Worm (Caenorhabditis elegans): ENCODE measurements around the gene C02F4.4.

C02F4.4 gene

ce11 chrIV:10499948-10500356, 15.1 kb downstream of the C02F4.4 start (continued):
- TF ChIP-seq skn-1 (tag; optimal IDR thresholded peaks at IDR 0.05) (no peak), lin-39 (tag; optimal IDR thresholded peaks at IDR 0.05) (no peak), ZK546.5 (tag; optimal IDR thresholded peaks at IDR 0.05) (no peak), nhr-12 (tag; optimal IDR thresholded peaks at IDR 0.05) (no peak), mdl-1 (tag; optimal IDR thresholded peaks at IDR 0.05) (peak in 1 of 2 experiments; percentile 38), zag-1 (tag; optimal IDR thresholded peaks at IDR 0.05) (peak; percentile 81)

ce11 chrIV:10498401-10498800, 16.6 kb downstream of the C02F4.4 start:
- no peak for TF ChIP-seq nhr-11 (tag; optimal IDR thresholded peaks at IDR 0.05)
- no peak for TF ChIP-seq nhr-237 (tag; optimal IDR thresholded peaks at IDR 0.05)
- no peak for TF ChIP-seq gmeb-1 (tag; optimal IDR thresholded peaks at IDR 0.05)
- no peak for TF ChIP-seq lin-13 (GFP tag; optimal IDR thresholded peaks at IDR 0.05)
- TF ChIP-seq nhr-21 (tag; optimal IDR thresholded peaks at IDR 0.05), result no peak
- TF ChIP-seq peb-1 (tag; optimal IDR thresholded peaks at IDR 0.05), result no peak

- no peak for TF ChIP-seq ztf-1 (GFP tag; conservative IDR thresholded peaks at IDR 0.05)
- TF ChIP-seq lin-13 (GFP tag; optimal IDR thresholded peaks at IDR 0.05), result no peak
- TF ChIP-seq ZK546.5 (tag; optimal IDR thresholded peaks at IDR 0.05), result no peak
- TF ChIP-seq peb-1 (tag; optimal IDR thresholded peaks at IDR 0.05), result no peak
Measured at ce11 chrIV:10489409-10489808, 25.6 kb downstream of the C02F4.4 start.

- peak; percentile 64 for TF ChIP-seq crh-2 (tag; optimal IDR thresholded peaks at IDR 0.05)
- TF ChIP-seq egl-27 (tag; optimal IDR thresholded peaks at IDR 0.05), result peak; percentile 57
- no peak for TF ChIP-seq ztf-1 (GFP tag; conservative IDR thresholded peaks at IDR 0.05)
- peak; percentile 46 for TF ChIP-seq nhr-129 (tag; optimal IDR thresholded peaks at IDR 0.05)
- TF ChIP-seq lin-13 (GFP tag; optimal IDR thresholded peaks at IDR 0.05), result peak; percentile 62
- peak; percentile 92 for TF ChIP-seq fos-1 (tag; optimal IDR thresholded peaks at IDR 0.05)
- no peak for TF ChIP-seq elt-3 (tag; optimal IDR thresholded peaks at IDR 0.05)
- TF ChIP-seq unc-55 (GFP tag; optimal IDR thresholded peaks at IDR 0.05), result peak; percentile 72
- no peak for TF ChIP-seq nhr-77 (tag; optimal IDR thresholded peaks at IDR 0.05)
- TF ChIP-seq mbf-1 (tag; optimal IDR thresholded peaks at IDR 0.05), result no peak
- TF ChIP-seq mab-5 (tag; optimal IDR thresholded peaks at IDR 0.05), result no peak
- no peak for TF ChIP-seq skn-1 (tag; optimal IDR thresholded peaks at IDR 0.05)
- peak; percentile 71 for TF ChIP-seq sem-4 (tag; optimal IDR thresholded peaks at IDR 0.05)
- peak; percentile 26 for TF ChIP-seq lin-11 (tag; optimal IDR thresholded peaks at IDR 0.05)
- TF ChIP-seq nhr-237 (tag; optimal IDR thresholded peaks at IDR 0.05), result no peak
- no peak for TF ChIP-seq ZK546.5 (tag; optimal IDR thresholded peaks at IDR 0.05)
- TF ChIP-seq nhr-6 (tag; optimal IDR thresholded peaks at IDR 0.05), result peak; percentile 63
- TF ChIP-seq blmp-1 (tag; optimal IDR thresholded peaks at IDR 0.05; ENCODE audit: insufficient read depth), result peak; percentile 7
- TF ChIP-seq elt-1 (tag; optimal IDR thresholded peaks at IDR 0.05), result no peak
- TF ChIP-seq aly-2 (tag; optimal IDR thresholded peaks at IDR 0.05), result no peak
- TF ChIP-seq gmeb-1 (tag; optimal IDR thresholded peaks at IDR 0.05), result peak; percentile 84
- no peak for TF ChIP-seq ama-1 (optimal IDR thresholded peaks at IDR 0.05)
- peak; percentile 10 for TF ChIP-seq snpc-4 (tag; optimal IDR thresholded peaks at IDR 0.05)
- TF ChIP-seq nhr-23 (tag; optimal IDR thresholded peaks at IDR 0.05), result no peak
- no peak for TF ChIP-seq R02D3.7 (tag; optimal IDR thresholded peaks at IDR 0.05)
- peak; percentile 59 for TF ChIP-seq nhr-21 (tag; optimal IDR thresholded peaks at IDR 0.05)
- TF ChIP-seq alr-1 (tag; optimal IDR thresholded peaks at IDR 0.05), result no peak
- no peak for TF ChIP-seq peb-1 (tag; optimal IDR thresholded peaks at IDR 0.05)
- no peak for TF ChIP-seq nhr-25 (tag; optimal IDR thresholded peaks at IDR 0.05)
- no peak for TF ChIP-seq mdl-1 (tag; optimal IDR thresholded peaks at IDR 0.05)
- TF ChIP-seq sma-9 (GFP tag; optimal IDR thresholded peaks at IDR 0.05), result peak; percentile 94
- no peak for TF ChIP-seq sma-9 (tag; optimal IDR thresholded peaks at IDR 0.05)
- TF ChIP-seq F13H6.1 (tag; optimal IDR thresholded peaks at IDR 0.05), result peak; percentile 84
- TF ChIP-seq lin-39 (tag; optimal IDR thresholded peaks at IDR 0.05), result no peak
- peak; percentile 67 to 87 for TF ChIP-seq lsy-2 (tag; optimal IDR thresholded peaks at IDR 0.05)
- peak; percentile 89 for TF ChIP-seq sma-3 (GFP tag; optimal IDR thresholded peaks at IDR 0.05)
- TF ChIP-seq unc-39 (tag; optimal IDR thresholded peaks at IDR 0.05), result no peak
- TF ChIP-seq nhr-11 (tag; optimal IDR thresholded peaks at IDR 0.05), result no peak
- no peak for TF ChIP-seq zag-1 (tag; optimal IDR thresholded peaks at IDR 0.05)
- peak; percentile 10 for TF ChIP-seq ztf-4 (tag; optimal IDR thresholded peaks at IDR 0.05)
- peak; percentile 35 for TF ChIP-seq ceh-16 (tag; optimal IDR thresholded peaks at IDR 0.05)
- TF ChIP-seq Y55F3AM.14 (GFP tag; optimal IDR thresholded peaks at IDR 0.05), result no peak
- peak; percentile 85 for TF ChIP-seq C34F6.9 (tag; optimal IDR thresholded peaks at IDR 0.05)
Measured at ce11 chrIV:10483607-10484117, 31.4 kb downstream of the C02F4.4 start, which contains the start of the genes F01D4.5 and ced-5. F01D4.5 (minus strand) TSS chrIV:10483657. ced-5 (plus strand) TSS chrIV:10484110.

Data from whole organism, L2 larva.